Fruit fly (Drosophila melanogaster) whole organism: ENCODE results near the gene CG6006.

Experiments used
- CG8478 ChIP-seq: fragments of >200 bp; optimal IDR thresholded peaks from 2 replicates; lab custom pipeline; 2018; ENCODE audit warnings: inconsistent platforms
- Dll ChIP-seq: fragments of >200 bp; optimal IDR thresholded peaks from 2 replicates; lab custom pipeline; 2017
- EcR ChIP-seq, 2 experiments: fragments of >200 bp; optimal IDR thresholded peaks; 2 replicates each; lab custom pipeline; 2017; ENCODE audit warnings: missing biosample characterization in 2 of 2, missing genetic modification characterization in 2 of 2, missing genetic modification reagents in 2 of 2
- pan ChIP-seq: fragments of >200 bp; optimal IDR thresholded peaks from 2 replicates; lab custom pipeline; 2017
- psq ChIP-seq: fragments of >200 bp; optimal IDR thresholded peaks from 2 replicates; lab custom pipeline; 2017
- usp ChIP-seq: fragments of >200 bp; optimal IDR thresholded peaks from 2 replicates; lab custom pipeline; 2017; ENCODE audit warnings: missing biosample characterization, missing genetic modification characterization, mixed read lengths

Gene CG6006

dm6 chr3R:16152369-16152768 is 2.4 kb upstream of the CG6006 start:
- no peak for TF ChIP-seq psq
- TF ChIP-seq EcR (GFP tag; optimal IDR thresholded peaks at IDR 0.05; lab: Kevin White, UChicago), result no peak
- TF ChIP-seq CG8478 (lab: Kevin White, UChicago), result no peak
- no peak for TF ChIP-seq usp (GFP tag; lab: Kevin White, UChicago)
- TF ChIP-seq Dll (lab: Kevin White, UChicago), result no peak
- no peak for TF ChIP-seq pan (lab: Kevin White, UChicago)

dm6 chr3R:16153356-16153905 is 1.4 kb upstream of the CG6006 start:
- TF ChIP-seq EcR (GFP tag; optimal IDR thresholded peaks at IDR 0.05; lab: Kevin White, UChicago), result no peak
- no peak for TF ChIP-seq Dll (lab: Kevin White, UChicago)
- TF ChIP-seq pan (lab: Kevin White, UChicago), result no peak
- no peak for TF ChIP-seq CG8478 (lab: Kevin White, UChicago)
- no peak for TF ChIP-seq psq
- no peak for TF ChIP-seq usp (GFP tag; lab: Kevin White, UChicago)

- TF ChIP-seq psq (no peak), usp (GFP tag; lab: Kevin White, UChicago) (no peak), pan (lab: Kevin White, UChicago) (no peak), EcR (GFP tag; optimal IDR thresholded peaks at IDR 0.05; lab: Kevin White, UChicago) (no peak), Dll (lab: Kevin White, UChicago) (no peak), CG8478 (lab: Kevin White, UChicago) (no peak)
Observed at dm6 chr3R:16154263-16154662, 519 bp upstream of the CG6006 start.

dm6 chr3R:16156032-16156431 is 1.2 kb downstream of the CG6006 start:
- TF ChIP-seq EcR (GFP tag; optimal IDR thresholded peaks at IDR 0.05; lab: Kevin White, UChicago) (no peak), pan (lab: Kevin White, UChicago) (no peak), Dll (lab: Kevin White, UChicago) (no peak), usp (GFP tag; lab: Kevin White, UChicago) (no peak), CG8478 (lab: Kevin White, UChicago) (no peak), psq (no peak)

- TF ChIP-seq Dll (lab: Kevin White, UChicago), result peak; percentile 34
- no peak for TF ChIP-seq EcR (GFP tag; optimal IDR thresholded peaks at IDR 0.05; lab: Kevin White, UChicago)
Observed at dm6 chr3R:16157564-16158242, 2.9 kb downstream of the CG6006 start.

dm6 chr3R:16168088-16168487 is 13.3 kb downstream of the CG6006 start:
- no peak for TF ChIP-seq pan (lab: Kevin White, UChicago)
- no peak for TF ChIP-seq psq
- no peak for TF ChIP-seq usp (GFP tag; lab: Kevin White, UChicago)
- no peak for TF ChIP-seq CG8478 (lab: Kevin White, UChicago)
- no peak for TF ChIP-seq EcR (GFP tag; optimal IDR thresholded peaks at IDR 0.05; lab: Kevin White, UChicago)
- no peak for TF ChIP-seq Dll (lab: Kevin White, UChicago)

dm6 chr3R:16171747-16172146 is 17.0 kb downstream of the CG6006 start, which contains the start of gene CG8925:
Gene CG8925, plus strand, starts transcription at chr3R:16171991.
- TF ChIP-seq CG8478 (lab: Kevin White, UChicago) (no peak), usp (GFP tag; lab: Kevin White, UChicago) (no peak), Dll (lab: Kevin White, UChicago) (no peak), psq (no peak), pan (lab: Kevin White, UChicago) (no peak), EcR (GFP tag; optimal IDR thresholded peaks at IDR 0.05; lab: Kevin White, UChicago) (no peak)

- TF ChIP-seq psq (no peak), usp (GFP tag; lab: Kevin White, UChicago) (no peak), Dll (lab: Kevin White, UChicago) (no peak), EcR (GFP tag; optimal IDR thresholded peaks at IDR 0.05; lab: Kevin White, UChicago) (no peak), pan (lab: Kevin White, UChicago) (no peak), CG8478 (lab: Kevin White, UChicago) (no peak)
Observed at dm6 chr3R:16173500-16173899, 18.7 kb downstream of the CG6006 start.

- no peak for TF ChIP-seq EcR (GFP tag; optimal IDR thresholded peaks at IDR 0.05; lab: Kevin White, UChicago)
- TF ChIP-seq Dll (lab: Kevin White, UChicago), result no peak
- no peak for TF ChIP-seq usp (GFP tag; lab: Kevin White, UChicago)
- TF ChIP-seq psq, result no peak
- TF ChIP-seq pan (lab: Kevin White, UChicago), result no peak
- no peak for TF ChIP-seq CG8478 (lab: Kevin White, UChicago)
Observed at dm6 chr3R:16176526-16176925, 21.7 kb downstream of the CG6006 start.

- TF ChIP-seq psq (no peak), EcR (GFP tag; optimal IDR thresholded peaks at IDR 0.05; lab: Kevin White, UChicago) (no peak), Dll (lab: Kevin White, UChicago) (no peak), CG8478 (lab: Kevin White, UChicago) (no peak), usp (GFP tag; lab: Kevin White, UChicago) (no peak), pan (lab: Kevin White, UChicago) (no peak)
Observed at dm6 chr3R:16180476-16181070, 25.8 kb downstream of the CG6006 start, which contains the start of gene CG8927. Gene CG8927, plus strand, starts transcription at chr3R:16181020.

- TF ChIP-seq CG8478 (lab: Kevin White, UChicago) (no peak), EcR (GFP tag; optimal IDR thresholded peaks at IDR 0.05; lab: Kevin White, UChicago) (peak in 1 of 2 experiments; percentile 23)
Observed at dm6 chr3R:16182269-16182875, 27.6 kb downstream of the CG6006 start.
